Worm (Caenorhabditis elegans) whole organism, L1 larva: ENCODE data around the gene F14D7.6.

Experiments used
- C04F5.9 ChIP-seq: sonication (generic microtip); optimal IDR thresholded peaks from 2 replicates; lab custom pipeline; 2016; ENCODE audit warnings: missing genetic modification characterization, missing compliant biosample characterization
- C16A3.4 ChIP-seq: fragments of 150-350 bp; optimal IDR thresholded peaks from 2 replicates; lab custom pipeline; 2014; ENCODE audit warnings: missing biosample characterization, missing genetic modification characterization
- C34B4.2 ChIP-seq: sonication (generic microtip); optimal IDR thresholded peaks from 2 replicates; lab custom pipeline; 2017; ENCODE audit warnings: mild to moderate bottlenecking, missing genetic modification characterization, missing compliant biosample characterization
- F16B12.6 ChIP-seq: fragments of 150-350 bp; optimal IDR thresholded peaks from 2 replicates; lab custom pipeline; 2014; ENCODE audit warnings: missing biosample characterization, missing genetic modification characterization
- Y116A8C.19 ChIP-seq: sonication (generic microtip); optimal IDR thresholded peaks from 2 replicates; lab custom pipeline; 2016; ENCODE audit warnings: missing compliant biosample characterization, missing genetic modification characterization, borderline replicate concordance
- aha-1 ChIP-seq: fragments of 150-350 bp; optimal IDR thresholded peaks from 2 replicates; lab custom pipeline; 2014; ENCODE audit warnings: missing biosample characterization, missing genetic modification characterization
- blmp-1 ChIP-seq: fragments of 150-350 bp; optimal IDR thresholded peaks from 2 replicates; lab custom pipeline; 2014; ENCODE audit warnings: missing biosample characterization, missing genetic modification characterization
- ceh-82 ChIP-seq, 3 experiments: fragments of 150-350 bp in 1 of 3; sonication (generic microtip) in 2 of 3; optimal IDR thresholded peaks; 2 replicates each; lab custom pipeline; 2014 to 2017; ENCODE audit warnings: missing biosample characterization in 3 of 3, missing genetic modification characterization in 3 of 3
- ceh-90 ChIP-seq: sonication (generic microtip); optimal IDR thresholded peaks from 2 replicates; lab custom pipeline; 2016; ENCODE audit warnings: missing genetic modification characterization, missing compliant biosample characterization
- ces-1 ChIP-seq: fragments of 150-350 bp; optimal IDR thresholded peaks from 2 replicates; lab custom pipeline; 2014; ENCODE audit warnings: missing biosample characterization, missing genetic modification reagents, missing genetic modification characterization
- dsc-1 ChIP-seq: sonication (generic microtip); optimal IDR thresholded peaks from 2 replicates; lab custom pipeline; 2016; ENCODE audit warnings: mild to moderate bottlenecking, missing genetic modification characterization, missing compliant biosample characterization
- efl-1 ChIP-seq, 4 experiments: fragments of 150-350 bp; optimal IDR thresholded peaks in 3 of 4; peaks in 1 of 4; 1 replicate in 1 of 4; 2 replicates in 3 of 4; lab custom pipeline; 2014; ENCODE audit warnings: missing biosample characterization in 2 of 4, missing genetic modification characterization in 2 of 4, missing genetic modification reagents in 2 of 4
- efl-3 ChIP-seq: fragments of 200-800 bp; sonication (Bioruptor generic); optimal IDR thresholded peaks from 2 replicates; lab custom pipeline; 2018; ENCODE audit warnings: mild to moderate bottlenecking, missing genetic modification characterization, missing compliant biosample characterization
- egl-13 ChIP-seq: sonication (generic microtip); optimal IDR thresholded peaks from 2 replicates; lab custom pipeline; 2016; ENCODE audit warnings: missing genotype, missing genetic modification reagents, missing genetic modification characterization, missing compliant biosample characterization
- egl-27 ChIP-seq, 2 experiments: fragments of 150-350 bp in 1 of 2; sonication (generic microtip); optimal IDR thresholded peaks; 3 replicates each; lab custom pipeline; 2017 to 2018; ENCODE audit warnings: missing biosample characterization in 2 of 2, missing genetic modification characterization in 2 of 2, missing genetic modification reagents in 2 of 2
- elt-2 ChIP-seq: sonication (generic microtip); optimal IDR thresholded peaks from 2 replicates; lab custom pipeline; 2016; ENCODE audit warnings: missing genetic modification characterization, mild to moderate bottlenecking, inconsistent platforms, missing compliant biosample characterization, missing genetic modification reagents
- ets-5 ChIP-seq: fragments of 200-800 bp; sonication (Bioruptor generic); IDR thresholded peaks from 2 replicates; pipeline ENCODE4 v1.3.6; 2022; ENCODE audit warnings: missing genetic modification characterization, missing compliant biosample characterization
- fos-1 ChIP-seq: fragments of 150-350 bp; optimal IDR thresholded peaks from 2 replicates; lab custom pipeline; 2014; ENCODE audit warnings: missing biosample characterization, missing genetic modification characterization
- hlh-17 ChIP-seq: fragments of 200-800 bp; sonication (Bioruptor generic); optimal IDR thresholded peaks from 2 replicates; lab custom pipeline; 2018; ENCODE audit warnings: missing genetic modification characterization, mild to moderate bottlenecking, missing compliant biosample characterization, moderate library complexity, borderline replicate concordance
- hlh-4 ChIP-seq: sonication (generic microtip); optimal IDR thresholded peaks from 2 replicates; lab custom pipeline; 2016; ENCODE audit warnings: mild to moderate bottlenecking, missing genetic modification characterization, missing compliant biosample characterization
- hpl-2 ChIP-seq: fragments of 150-350 bp; optimal IDR thresholded peaks from 2 replicates; lab custom pipeline; 2014; ENCODE audit warnings: missing biosample characterization, missing genetic modification reagents, missing genetic modification characterization
- irx-1 ChIP-seq: sonication (generic microtip); optimal IDR thresholded peaks from 2 replicates; lab custom pipeline; 2016; ENCODE audit warnings: missing genetic modification characterization, missing compliant biosample characterization
- lin-14 ChIP-seq: fragments of 200-800 bp; sonication (Bioruptor generic); optimal IDR thresholded peaks from 2 replicates; lab custom pipeline; 2018; ENCODE audit warnings: mild to moderate bottlenecking, missing genetic modification characterization, moderate library complexity, missing compliant biosample characterization
- lin-39 ChIP-seq: fragments of 150-350 bp; optimal IDR thresholded peaks from 2 replicates; lab custom pipeline; 2014; ENCODE audit warnings: missing biosample characterization, missing genetic modification reagents, missing genetic modification characterization
- lir-3 ChIP-seq: sonication (generic microtip); optimal IDR thresholded peaks from 2 replicates; lab custom pipeline; 2016; ENCODE audit warnings: mild to moderate bottlenecking, missing genetic modification characterization, moderate library complexity, missing compliant biosample characterization; ENCODE audit not compliant: poor library complexity
- mdl-1 ChIP-seq, 2 experiments: fragments of 150-350 bp; optimal IDR thresholded peaks; 2 replicates each; lab custom pipeline; 2014 to 2017; ENCODE audit warnings: missing biosample characterization in 2 of 2, missing genetic modification characterization in 2 of 2, inconsistent platforms in 1 of 2
- mef-2 ChIP-seq: fragments of 150-350 bp; optimal IDR thresholded peaks from 2 replicates; lab custom pipeline; 2014; ENCODE audit warnings: missing biosample characterization, missing genetic modification characterization
- nhr-11 ChIP-seq: fragments of 150-350 bp; optimal IDR thresholded peaks from 2 replicates; lab custom pipeline; 2014; ENCODE audit warnings: missing biosample characterization, missing genetic modification characterization
- nhr-19 ChIP-seq: fragments of 200-800 bp; sonication (Bioruptor generic); conservative IDR thresholded peaks from 2 replicates; pipeline ENCODE4 v1.3.6; 2022; ENCODE audit warnings: missing genetic modification characterization, missing compliant biosample characterization
- nhr-237 ChIP-seq: fragments of 150-350 bp; optimal IDR thresholded peaks from 2 replicates; lab custom pipeline; 2014; ENCODE audit warnings: missing biosample characterization, missing genetic modification characterization
- nhr-28 ChIP-seq: fragments of 150-350 bp; optimal IDR thresholded peaks from 2 replicates; lab custom pipeline; 2014; ENCODE audit warnings: missing biosample characterization, missing genetic modification characterization
- nhr-76 ChIP-seq: sonication (generic microtip); optimal IDR thresholded peaks from 2 replicates; lab custom pipeline; 2017; ENCODE audit warnings: missing biosample characterization, missing genetic modification characterization
- nhr-77 ChIP-seq: fragments of 150-350 bp; optimal IDR thresholded peaks from 2 replicates; lab custom pipeline; 2014; ENCODE audit warnings: missing biosample characterization, missing genetic modification characterization
- nhr-85 ChIP-seq: sonication (generic microtip); peaks from one replicate; lab custom pipeline; 2016; ENCODE audit warnings: missing genetic modification characterization, inconsistent platforms, missing compliant biosample characterization
- pag-3 ChIP-seq: sonication (generic microtip); optimal IDR thresholded peaks from 2 replicates; lab custom pipeline; 2017; ENCODE audit warnings: missing genetic modification characterization, mild to moderate bottlenecking, missing compliant biosample characterization, antibody characterized with exemption, borderline replicate concordance; ENCODE audit not compliant: insufficient read depth
- pax-3 ChIP-seq: fragments of 200-800 bp; sonication (Bioruptor generic); optimal IDR thresholded peaks from 2 replicates; lab custom pipeline; 2018; ENCODE audit warnings: mild to moderate bottlenecking, missing genetic modification characterization, moderate library complexity, missing compliant biosample characterization
- pqm-1 ChIP-seq: sonication (generic microtip); optimal IDR thresholded peaks from 3 replicates; lab custom pipeline; 2017; ENCODE audit warnings: missing biosample characterization, missing genetic modification characterization
- rnt-1 ChIP-seq: sonication (generic microtip); optimal IDR thresholded peaks from 2 replicates; lab custom pipeline; 2016; ENCODE audit warnings: mild to moderate bottlenecking, missing genetic modification characterization, moderate library complexity, missing compliant biosample characterization
- snu-23 ChIP-seq: sonication (generic microtip); optimal IDR thresholded peaks from 2 replicates; lab custom pipeline; 2016; ENCODE audit warnings: missing genetic modification characterization, missing compliant biosample characterization
- sptf-1 ChIP-seq: fragments of 150-350 bp; optimal IDR thresholded peaks from 2 replicates; lab custom pipeline; 2014; ENCODE audit warnings: missing biosample characterization, missing genetic modification characterization
- swsn-7 ChIP-seq: sonication (generic microtip); optimal IDR thresholded peaks from 2 replicates; lab custom pipeline; 2016; ENCODE audit warnings: missing genetic modification characterization, missing compliant biosample characterization
- tbx-2 ChIP-seq: sonication (generic microtip); optimal IDR thresholded peaks from 2 replicates; lab custom pipeline; 2016; ENCODE audit warnings: missing genetic modification characterization, missing compliant biosample characterization
- tlp-1 ChIP-seq: fragments of 150-350 bp; optimal IDR thresholded peaks from 2 replicates; lab custom pipeline; 2014; ENCODE audit warnings: missing biosample characterization, missing genetic modification characterization
- unc-130 ChIP-seq: fragments of 150-350 bp; optimal IDR thresholded peaks from 2 replicates; lab custom pipeline; 2017; ENCODE audit warnings: missing biosample characterization, missing genetic modification characterization, inconsistent platforms
- unc-30 ChIP-seq: sonication (generic microtip); optimal IDR thresholded peaks from 2 replicates; lab custom pipeline; 2017; ENCODE audit warnings: missing biosample characterization, missing genetic modification characterization
- vab-15 ChIP-seq: sonication (generic microtip); optimal IDR thresholded peaks from 2 replicates; lab custom pipeline; 2017; ENCODE audit warnings: missing genotype, mild to moderate bottlenecking, missing genetic modification characterization, missing compliant biosample characterization
- zag-1 ChIP-seq: fragments of 150-350 bp; optimal IDR thresholded peaks from 2 replicates; lab custom pipeline; 2014; ENCODE audit warnings: missing biosample characterization, missing genetic modification characterization
- ztf-11 ChIP-seq, 2 experiments: sonication (generic microtip); optimal IDR thresholded peaks; 2 replicates each; lab custom pipeline; 2016 to 2017; ENCODE audit warnings: missing genetic modification characterization in 2 of 2, missing biosample characterization in 1 of 2, missing compliant biosample characterization in 1 of 2
- ztf-4 ChIP-seq: fragments of 150-350 bp; optimal IDR thresholded peaks from 2 replicates; lab custom pipeline; 2014; ENCODE audit warnings: missing biosample characterization, missing genetic modification characterization

F14D7.6 gene

DNA sequence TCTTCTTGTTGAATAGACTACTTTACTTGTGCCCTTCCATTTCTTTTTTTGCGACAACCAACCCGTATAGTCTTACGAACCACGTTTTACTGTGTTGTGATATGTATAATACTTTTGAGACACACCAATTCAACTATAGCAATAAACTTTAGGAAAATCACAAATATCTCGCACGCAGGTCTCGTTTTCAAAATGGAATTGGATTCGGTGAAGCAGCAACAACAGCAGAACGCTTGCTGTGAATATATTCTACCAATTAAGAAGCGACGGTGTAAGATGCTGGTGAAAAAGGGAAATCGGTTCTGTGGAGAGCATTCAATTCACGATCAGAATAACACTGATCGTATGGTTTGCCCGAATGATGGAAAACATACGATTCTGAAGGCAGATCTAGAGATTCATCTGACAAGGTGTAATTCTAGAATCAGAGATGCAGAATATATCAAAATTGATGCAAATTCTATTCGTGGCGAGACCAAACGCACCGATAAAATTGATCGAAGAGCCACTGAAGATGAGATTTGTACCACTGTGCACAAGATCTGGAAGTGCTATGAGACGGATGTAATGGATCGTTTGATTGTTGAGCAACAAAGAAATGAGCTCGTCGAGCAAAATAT is 53.2 kb downstream of the F14D7.6 start, which contains the start of gene Y49A3A.3 (continued):
- no peak for TF ChIP-seq ceh-82 (tag; optimal IDR thresholded peaks at IDR 0.05; lab: Kevin White, UChicago)
- no peak for TF ChIP-seq lir-3 (tag; lab: Kevin White, UChicago)
- no peak for TF ChIP-seq egl-13 (tag; lab: Kevin White, UChicago)
- TF ChIP-seq nhr-77 (tag; lab: Kevin White, UChicago) = no peak
- TF ChIP-seq mef-2 (tag; lab: Kevin White, UChicago) = no peak
- TF ChIP-seq C34B4.2 (tag; lab: Kevin White, UChicago) = no peak
- TF ChIP-seq tlp-1 (tag; lab: Kevin White, UChicago) = no peak

DNA sequence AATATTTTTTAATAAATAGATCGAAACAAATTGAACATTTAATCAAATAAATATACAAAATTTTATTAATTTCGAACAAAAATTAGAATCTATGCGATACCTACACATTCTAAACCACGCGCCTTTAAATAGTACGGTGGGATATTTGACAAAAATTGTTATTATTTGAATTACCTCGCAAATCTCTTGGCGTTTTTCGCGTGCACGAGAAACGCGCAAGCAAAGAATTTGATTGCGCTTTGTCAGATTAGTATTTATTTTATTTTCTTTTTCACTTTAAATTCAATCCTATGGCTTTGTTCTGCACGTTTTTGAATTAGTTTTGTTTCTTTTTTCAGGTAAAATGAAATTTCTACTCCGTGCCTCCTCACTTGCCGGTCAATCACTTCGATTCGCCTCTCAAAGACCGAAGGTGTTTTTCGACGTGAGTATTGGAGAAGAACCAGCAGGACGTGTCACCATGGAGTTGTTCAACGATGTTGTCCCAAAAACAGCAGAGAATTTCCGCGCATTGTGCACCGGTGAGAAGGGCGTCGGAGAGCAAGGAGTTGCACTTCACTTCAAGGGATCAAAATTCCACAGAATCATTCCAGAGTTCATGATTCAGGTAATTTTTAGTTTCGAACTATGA is 54.6 kb downstream of the F14D7.6 start, which contains the start of gene cyn-1:
Gene cyn-1 (plus strand): TSS at position 339 of the 631 bp plus-strand sequence.
- TF ChIP-seq snu-23 (GFP tag; lab: Kevin White, UChicago) = peak; percentile 91
- TF ChIP-seq nhr-76 (tag; lab: Kevin White, UChicago) = no peak
- TF ChIP-seq efl-1 (optimal IDR thresholded peaks at IDR 0.05; lab: Kevin White, UChicago) = peak; percentile 90 to 98
- TF ChIP-seq efl-1 (GFP tag; optimal IDR thresholded peaks at IDR 0.05 in 1 of 2; lab: Kevin White, UChicago) = peak; percentile 96 to 100
- TF ChIP-seq rnt-1 = peak; percentile 89
- TF ChIP-seq elt-2 (tag; lab: Kevin White, UChicago) = peak; percentile 45
- TF ChIP-seq nhr-85 (tag; lab: Kevin White, UChicago) = peak; percentile 91
- peak; percentile 29 for TF ChIP-seq ceh-90 (tag; lab: Kevin White, UChicago)
- TF ChIP-seq unc-130 (tag; lab: Kevin White, UChicago) = peak; percentile 83
- peak; percentile 58 for TF ChIP-seq F16B12.6 (tag; lab: Kevin White, UChicago)
- no peak for TF ChIP-seq ces-1 (GFP tag; lab: Kevin White, UChicago)
- TF ChIP-seq pqm-1 (tag; lab: Kevin White, UChicago) = no peak
- TF ChIP-seq nhr-237 (tag; lab: Kevin White, UChicago) = peak; percentile 26
- TF ChIP-seq pag-3 = no peak
- no peak for TF ChIP-seq hlh-4
- TF ChIP-seq swsn-7 (tag; lab: Kevin White, UChicago) = peak; percentile 91
- TF ChIP-seq C16A3.4 (tag; lab: Kevin White, UChicago) = peak; percentile 88
- TF ChIP-seq nhr-11 (tag; lab: Kevin White, UChicago) = peak; percentile 52
- TF ChIP-seq C34B4.2 (tag; lab: Kevin White, UChicago) = no peak
- TF ChIP-seq ets-5 (GFP tag; lab: Robert Waterston, UW) = no peak
- TF ChIP-seq C04F5.9 (tag; lab: Kevin White, UChicago) = peak; percentile 63
- no peak for TF ChIP-seq hpl-2 (GFP tag; lab: Kevin White, UChicago)
- TF ChIP-seq lin-14 (GFP tag; lab: Kevin White, UChicago) = peak; percentile 82
- no peak for TF ChIP-seq sptf-1
- no peak for TF ChIP-seq nhr-28 (tag; lab: Kevin White, UChicago)
- peak; percentile 87 for TF ChIP-seq tbx-2 (tag; lab: Kevin White, UChicago)
- TF ChIP-seq Y116A8C.19 (tag; lab: Kevin White, UChicago) = no peak
- no peak for TF ChIP-seq hlh-17 (GFP tag; lab: Kevin White, UChicago)
- TF ChIP-seq blmp-1 (tag; lab: Kevin White, UChicago) = peak; percentile 75
- TF ChIP-seq nhr-19 (GFP tag; lab: Robert Waterston, UW) = peak; percentile 89
- no peak for TF ChIP-seq egl-27 (tag; optimal IDR thresholded peaks at IDR 0.05; lab: Kevin White, UChicago)
- TF ChIP-seq ztf-11 (tag; optimal IDR thresholded peaks at IDR 0.05; lab: Kevin White, UChicago) = peak in 1 of 2 experiments; percentile 69
- peak; percentile 29 for TF ChIP-seq aha-1 (tag; lab: Kevin White, UChicago)
- TF ChIP-seq vab-15 (tag; lab: Kevin White, UChicago) = peak; percentile 27
- TF ChIP-seq lin-39 (tag; lab: Kevin White, UChicago) = peak; percentile 80
- TF ChIP-seq unc-30 = no peak
- TF ChIP-seq ztf-4 (tag; lab: Kevin White, UChicago) = peak; percentile 66
- peak; percentile 85 for TF ChIP-seq pax-3 (tag; lab: Kevin White, UChicago)
- TF ChIP-seq irx-1 (tag; lab: Kevin White, UChicago) = peak; percentile 78
- TF ChIP-seq mdl-1 (tag; optimal IDR thresholded peaks at IDR 0.05; lab: Kevin White, UChicago) = peak in 1 of 2 experiments; percentile 63
- peak; percentile 71 for TF ChIP-seq fos-1 (tag; lab: Kevin White, UChicago)
- no peak for TF ChIP-seq tlp-1 (tag; lab: Kevin White, UChicago)
- TF ChIP-seq dsc-1 (tag; lab: Kevin White, UChicago) = peak; percentile 85
- TF ChIP-seq efl-3 = no peak
- no peak for TF ChIP-seq zag-1 (tag; lab: Kevin White, UChicago)
